Fruit fly (Drosophila melanogaster): ENCODE data around the gene Osi20.

The Osi20 gene

DNA sequence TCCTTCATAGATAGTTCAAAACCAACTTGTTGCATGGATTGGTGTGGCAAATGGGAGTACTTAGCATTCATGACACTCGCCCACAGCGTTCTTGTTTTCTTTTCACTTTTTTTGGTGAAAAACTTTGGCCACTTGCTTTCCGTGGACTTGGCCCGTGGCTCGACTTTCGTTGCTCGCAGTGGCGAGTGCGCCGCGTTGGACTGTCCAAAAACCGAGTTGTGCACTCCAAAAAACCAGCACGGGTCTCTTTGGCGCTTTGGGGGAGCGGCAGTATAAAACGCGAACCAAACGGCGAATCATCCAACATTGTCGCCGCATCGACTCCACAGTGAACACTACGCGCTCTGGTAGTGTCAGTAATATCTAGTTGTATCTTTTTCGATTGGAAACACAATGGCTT, at the start of gene Osi20:
Osi20 (plus strand) TSS at position 301 of the 400 bp plus-strand sequence.
- no peak for TF ChIP-seq fd96Ca (GFP tag; IDR thresholded peaks at IDR 0.05)
- TF ChIP-seq CG32121 (GFP tag; IDR thresholded peaks at IDR 0.05), result no peak
- TF ChIP-seq Pif1A (GFP tag; optimal IDR thresholded peaks at IDR 0.05), result no peak
- no peak for TF ChIP-seq CG12605 (GFP tag; IDR thresholded peaks at IDR 0.05)
- TF ChIP-seq D1 (tag; optimal IDR thresholded peaks at IDR 0.05), result no peak
- TF ChIP-seq CG8159 (tag; optimal IDR thresholded peaks at IDR 0.05), result no peak
- no peak for TF ChIP-seq CG15710 (tag; optimal IDR thresholded peaks at IDR 0.05)
- TF ChIP-seq CG17806 (tag; optimal IDR thresholded peaks at IDR 0.05), result no peak
- no peak for TF ChIP-seq CG14655 (GFP tag; optimal IDR thresholded peaks at IDR 0.05)
- no peak for TF ChIP-seq gl (tag; optimal IDR thresholded peaks at IDR 0.05)
- TF ChIP-seq Pif1B (GFP tag; optimal IDR thresholded peaks at IDR 0.05), result no peak
- no peak for TF ChIP-seq CG34367 (tag; optimal IDR thresholded peaks at IDR 0.05)
- TF ChIP-seq CG10348 (GFP tag; IDR thresholded peaks at IDR 0.05), result no peak
- TF ChIP-seq CG13204 (GFP tag; optimal IDR thresholded peaks at IDR 0.05), result no peak
- TF ChIP-seq CG9948 (tag; optimal IDR thresholded peaks at IDR 0.05), result no peak
- no peak for TF ChIP-seq CG4496 (GFP tag; IDR thresholded peaks at IDR 0.05)
- TF ChIP-seq Ets98B (GFP tag; IDR thresholded peaks at IDR 0.05), result no peak
- TF ChIP-seq rn (GFP tag; IDR thresholded peaks at IDR 0.05), result no peak

DNA sequence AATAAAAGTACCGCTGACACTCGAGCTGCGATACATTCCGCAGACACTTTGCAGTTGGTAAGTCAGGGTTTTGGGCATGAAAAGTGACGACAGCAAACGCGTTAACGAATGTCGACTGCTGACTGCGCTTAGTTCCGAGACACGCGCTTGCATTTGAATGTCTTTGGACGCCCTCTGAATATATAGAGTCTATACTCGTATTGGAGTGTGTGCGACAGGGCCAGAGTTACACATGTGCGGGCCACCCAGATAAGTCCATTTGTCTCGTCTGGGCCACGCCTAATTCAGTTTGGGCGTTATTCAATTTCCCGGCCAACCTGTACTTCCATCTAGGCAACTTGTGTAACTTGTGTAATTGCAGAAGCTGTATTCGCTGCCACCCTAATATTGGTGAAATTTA, 49.6 kb upstream of the Osi20 start:
- TF ChIP-seq Snoo (tag; optimal IDR thresholded peaks at IDR 0.05) (no peak), CG34367 (tag; optimal IDR thresholded peaks at IDR 0.05) (no peak), CG8159 (tag; optimal IDR thresholded peaks at IDR 0.05) (no peak), rn (GFP tag; IDR thresholded peaks at IDR 0.05) (no peak), EcR (GFP tag; optimal IDR thresholded peaks at IDR 0.05) (no peak), CG10348 (GFP tag; IDR thresholded peaks at IDR 0.05) (no peak), CG17806 (tag; optimal IDR thresholded peaks at IDR 0.05) (no peak), Pif1A (GFP tag; optimal IDR thresholded peaks at IDR 0.05) (no peak), CG12605 (GFP tag; IDR thresholded peaks at IDR 0.05) (no peak), Ets98B (GFP tag; IDR thresholded peaks at IDR 0.05) (no peak), CG4496 (GFP tag; IDR thresholded peaks at IDR 0.05) (no peak), fd96Ca (GFP tag; IDR thresholded peaks at IDR 0.05) (no peak), D1 (tag; optimal IDR thresholded peaks at IDR 0.05) (no peak)

DNA sequence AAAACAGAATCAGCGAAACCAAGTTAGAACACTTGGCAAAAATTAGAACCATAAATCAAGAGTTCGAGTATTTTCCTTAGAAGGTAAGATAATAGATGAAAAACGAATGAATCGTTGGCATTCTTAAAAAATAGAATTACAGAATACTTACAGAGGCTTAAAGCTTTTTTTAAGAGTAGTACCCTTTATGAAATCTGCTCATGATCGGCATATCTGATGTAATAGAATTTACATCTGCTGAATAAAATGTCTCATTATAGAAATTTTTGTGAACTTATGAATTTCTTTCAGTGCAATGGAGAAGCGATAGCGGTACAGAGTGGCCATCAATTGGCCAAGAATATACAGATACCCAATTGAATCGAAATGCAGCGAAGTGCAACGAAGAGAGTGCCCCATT, 48.5 kb upstream of the Osi20 start, which contains the start of gene Osi13:
Osi13 (plus strand) TSS at position 301 of the 400 bp plus-strand sequence.
- TF ChIP-seq CG14655 (GFP tag; optimal IDR thresholded peaks at IDR 0.05) (peak; percentile 10), CG15710 (tag; optimal IDR thresholded peaks at IDR 0.05) (no peak), CG8301 (tag; optimal IDR thresholded peaks at IDR 0.05) (peak; percentile 11), EcR (GFP tag; optimal IDR thresholded peaks at IDR 0.05) (no peak), CG17806 (tag; optimal IDR thresholded peaks at IDR 0.05) (no peak), CG32121 (GFP tag; IDR thresholded peaks at IDR 0.05) (no peak), D1 (tag; optimal IDR thresholded peaks at IDR 0.05) (no peak), fd96Ca (GFP tag; IDR thresholded peaks at IDR 0.05) (no peak), Pif1A (GFP tag; optimal IDR thresholded peaks at IDR 0.05) (no peak), rn (GFP tag; IDR thresholded peaks at IDR 0.05) (no peak), Ets98B (GFP tag; IDR thresholded peaks at IDR 0.05) (no peak)

DNA sequence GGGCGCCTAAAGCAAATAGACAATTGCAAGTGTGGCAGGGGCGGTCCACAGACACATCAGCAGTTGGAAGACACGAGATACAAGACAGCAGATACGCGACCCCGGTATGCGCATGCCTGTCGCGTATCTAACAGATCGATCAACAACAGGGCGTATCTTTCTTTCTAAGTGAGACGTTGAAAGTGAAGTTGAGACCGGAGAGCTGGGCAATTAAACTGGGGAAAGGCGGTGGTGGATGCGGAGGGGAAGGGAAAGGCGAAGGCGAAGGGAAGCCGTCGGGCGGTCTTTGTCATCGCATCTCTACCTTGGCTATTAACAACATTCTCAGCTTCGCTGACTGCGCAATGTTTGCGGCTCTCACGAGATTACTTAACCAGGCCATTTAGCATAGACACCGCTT, 45.8 kb upstream of the Osi20 start:
- TF ChIP-seq CG12605 (GFP tag; IDR thresholded peaks at IDR 0.05) (no peak), fd96Ca (GFP tag; IDR thresholded peaks at IDR 0.05) (no peak), CG32121 (GFP tag; IDR thresholded peaks at IDR 0.05) (no peak)

DNA sequence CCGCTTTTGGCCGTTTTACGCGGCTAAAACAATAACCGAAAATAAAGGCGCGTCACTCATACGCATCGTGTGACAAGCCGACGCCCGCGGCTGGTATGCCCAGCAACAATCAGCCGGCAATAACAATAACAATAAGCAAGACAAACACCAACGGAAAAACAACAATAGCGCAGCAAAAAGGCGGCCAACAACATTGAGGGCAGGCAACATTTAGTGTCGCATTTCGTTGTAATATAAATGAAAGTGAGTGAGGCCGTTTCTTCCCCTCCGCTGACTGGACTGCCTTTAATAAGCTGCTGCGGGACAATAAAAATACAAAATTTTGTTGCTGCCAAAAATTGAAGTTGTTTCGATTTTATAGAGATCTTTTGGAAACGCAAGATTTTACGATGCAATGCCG, 42.7 kb upstream of the Osi20 start:
- TF ChIP-seq CG10348 (GFP tag; IDR thresholded peaks at IDR 0.05), result no peak
- TF ChIP-seq CG15710 (tag; optimal IDR thresholded peaks at IDR 0.05), result no peak
- TF ChIP-seq Pif1A (GFP tag; optimal IDR thresholded peaks at IDR 0.05), result no peak

DNA sequence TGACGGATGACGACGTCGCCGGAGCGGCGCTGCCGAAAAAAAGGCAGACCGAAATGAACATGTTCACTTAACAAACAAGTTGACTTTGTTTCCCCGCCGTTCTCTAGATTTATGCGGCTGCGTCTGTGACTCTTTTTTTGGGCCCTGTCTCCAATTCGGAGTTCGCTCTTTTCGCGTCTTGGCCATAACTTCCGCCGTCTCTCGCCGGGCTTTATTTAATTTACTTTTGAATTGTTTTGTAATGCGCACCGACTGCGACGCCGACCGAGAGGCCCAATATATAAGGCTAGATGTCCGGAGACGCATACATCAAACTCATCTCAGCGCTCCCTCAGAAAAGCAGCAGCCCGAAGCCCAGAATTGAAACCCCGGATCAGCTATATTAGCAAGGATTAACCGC, 41.1 kb upstream of the Osi20 start, which contains the start of gene Osi14:
Osi14 (plus strand) TSS at position 301 of the 400 bp plus-strand sequence.
- no peak for TF ChIP-seq Pif1B (GFP tag; optimal IDR thresholded peaks at IDR 0.05)
- TF ChIP-seq CG4496 (GFP tag; IDR thresholded peaks at IDR 0.05), result no peak
- TF ChIP-seq Pif1A (GFP tag; optimal IDR thresholded peaks at IDR 0.05), result no peak
- no peak for TF ChIP-seq CG15710 (tag; optimal IDR thresholded peaks at IDR 0.05)
- TF ChIP-seq Snoo (tag; optimal IDR thresholded peaks at IDR 0.05), result no peak
- no peak for TF ChIP-seq CG14655 (GFP tag; optimal IDR thresholded peaks at IDR 0.05)
- TF ChIP-seq CG17806 (tag; optimal IDR thresholded peaks at IDR 0.05), result no peak

DNA sequence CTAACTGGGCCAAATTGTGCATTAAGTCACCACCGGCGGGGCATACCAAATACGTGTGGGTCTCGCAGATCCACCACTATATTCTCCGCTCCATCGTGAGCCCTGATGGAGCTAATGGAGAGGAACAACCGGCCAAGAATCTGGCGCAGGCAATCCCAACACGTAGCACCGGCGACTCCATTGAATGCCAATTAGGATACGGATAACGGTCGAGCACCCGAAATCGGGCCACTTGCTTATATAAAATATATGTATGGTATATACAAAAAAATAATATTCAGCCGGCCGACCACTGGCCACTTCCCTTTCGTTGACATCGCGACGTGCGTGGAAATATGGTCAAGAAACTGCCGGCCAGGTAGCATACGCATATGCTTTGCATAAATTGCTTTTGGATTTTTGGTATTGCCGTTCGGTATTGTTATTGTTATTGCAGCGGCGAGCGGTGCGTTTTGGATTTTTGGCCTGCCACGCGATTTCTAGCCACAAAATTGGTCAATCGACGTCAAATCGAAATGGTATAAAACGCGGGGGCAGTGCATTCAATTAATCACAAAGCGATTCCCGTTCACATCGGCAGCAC, 38.5 kb upstream of the Osi20 start, which contains the start of gene Osi15:
Osi15 (plus strand) TSS at position 548 of the 583 bp plus-strand sequence.
- TF ChIP-seq CG32121 (GFP tag; IDR thresholded peaks at IDR 0.05), result no peak
- no peak for TF ChIP-seq CG15710 (tag; optimal IDR thresholded peaks at IDR 0.05)
